Worm (Caenorhabditis elegans) whole organism, L1 larva: ENCODE measurements around the gene K02E7.4.
"Not testable (repeated sequence)": the region's sequence is repeated elsewhere in the genome, so short reads cannot be mapped to it uniquely, and the experiment has no call there.

Experiments
- aly-2 ChIP-seq: fragments of 150-350 bp; optimal IDR thresholded peaks from 2 replicates; lab custom pipeline; 2014; ENCODE audit warnings: missing biosample characterization, missing genetic modification characterization
- ama-1 ChIP-seq: fragments of 150-350 bp; optimal IDR thresholded peaks from 2 replicates; lab custom pipeline; 2014
- ceh-82 ChIP-seq, 3 experiments: fragments of 150-350 bp in 1 of 3; sonication (generic microtip) in 2 of 3; optimal IDR thresholded peaks; 2 replicates each; lab custom pipeline; 2014 to 2017; ENCODE audit warnings: missing biosample characterization in 3 of 3, missing genetic modification characterization in 3 of 3
- efl-1 ChIP-seq, 4 experiments: fragments of 150-350 bp; optimal IDR thresholded peaks in 3 of 4; peaks in 1 of 4; 1 replicate in 1 of 4; 2 replicates in 3 of 4; lab custom pipeline; 2014; ENCODE audit warnings: missing biosample characterization in 2 of 4, missing genetic modification characterization in 2 of 4, missing genetic modification reagents in 2 of 4
- egl-27 ChIP-seq, 2 experiments: fragments of 150-350 bp in 1 of 2; sonication (generic microtip); optimal IDR thresholded peaks; 3 replicates each; lab custom pipeline; 2017 to 2018; ENCODE audit warnings: missing biosample characterization in 2 of 2, missing genetic modification characterization in 2 of 2, missing genetic modification reagents in 2 of 2
- elt-3 ChIP-seq, 6 experiments: fragments of 150-350 bp in 1 of 6; sonication (generic microtip); optimal IDR thresholded peaks; 2 replicates each; lab custom pipeline; 2017 to 2018; ENCODE audit warnings: missing biosample characterization in 6 of 6, missing genetic modification characterization in 6 of 6, inconsistent platforms in 1 of 6
- lin-35 ChIP-seq, 2 experiments: fragments of 150-350 bp; optimal IDR thresholded peaks; 2 replicates each; lab custom pipeline; 2014; ENCODE audit warnings: missing biosample characterization in 2 of 2, missing genetic modification characterization in 2 of 2, missing genetic modification reagents in 2 of 2
- lsy-2 ChIP-seq, 2 experiments: fragments of 150-350 bp; optimal IDR thresholded peaks; 2 replicates each; lab custom pipeline; 2014; ENCODE audit warnings: missing biosample characterization in 2 of 2, missing genetic modification characterization in 2 of 2
- snpc-4 ChIP-seq: fragments of 150-350 bp; optimal IDR thresholded peaks from 2 replicates; lab custom pipeline; 2014; ENCODE audit warnings: missing biosample characterization, missing genetic modification characterization
- unc-62 ChIP-seq: fragments of 150-350 bp; optimal IDR thresholded peaks from 2 replicates; lab custom pipeline; 2014; ENCODE audit warnings: missing biosample characterization, missing genetic modification reagents, missing genetic modification characterization
- unc-86 ChIP-seq: sonication (generic microtip); optimal IDR thresholded peaks from 2 replicates; lab custom pipeline; 2016; ENCODE audit warnings: missing genetic modification characterization, missing compliant biosample characterization
- vab-15 ChIP-seq: sonication (generic microtip); optimal IDR thresholded peaks from 2 replicates; lab custom pipeline; 2017; ENCODE audit warnings: missing genotype, mild to moderate bottlenecking, missing genetic modification characterization, missing compliant biosample characterization

DNA sequence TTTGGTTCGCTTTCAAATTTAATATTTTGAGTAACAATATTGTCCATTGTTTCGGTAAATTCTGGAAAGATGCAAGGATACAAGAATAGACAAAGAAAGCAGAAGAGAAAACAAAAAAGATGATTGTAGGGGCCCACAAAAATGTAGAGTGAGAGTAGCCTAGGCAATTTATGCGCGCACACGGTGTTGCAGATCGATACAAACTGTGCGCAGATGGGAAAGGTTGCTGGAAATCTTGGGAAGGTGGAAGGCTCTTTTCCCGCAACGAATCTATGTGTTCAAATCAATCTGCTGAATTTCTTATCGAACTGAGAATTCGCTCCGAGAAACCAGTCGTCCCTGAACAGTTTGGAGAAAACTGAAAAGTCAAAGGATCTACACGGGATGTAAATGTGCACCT lies 11.5 kb upstream of the K02E7.4 start, which contains the start of gene btb-10:
- not testable (repeated sequence) for TF ChIP-seq vab-15 (tag; lab: Kevin White, UChicago); ama-1 (lab: Kevin White, UChicago); unc-86 (tag; lab: Kevin White, UChicago); egl-27 (tag; optimal IDR thresholded peaks at IDR 0.05; lab: Kevin White, UChicago); ceh-82 (tag; optimal IDR thresholded peaks at IDR 0.05; lab: Kevin White, UChicago); unc-62 (GFP tag; lab: Kevin White, UChicago); elt-3 (tag; optimal IDR thresholded peaks at IDR 0.05; lab: Kevin White, UChicago); lin-35 (GFP tag; optimal IDR thresholded peaks at IDR 0.05; lab: Kevin White, UChicago); snpc-4 (tag; lab: Kevin White, UChicago); aly-2 (tag; lab: Kevin White, UChicago); lsy-2 (tag; optimal IDR thresholded peaks at IDR 0.05; lab: Kevin White, UChicago); efl-1 (optimal IDR thresholded peaks at IDR 0.05; lab: Kevin White, UChicago); efl-1 (GFP tag; optimal IDR thresholded peaks at IDR 0.05 in 1 of 2; lab: Kevin White, UChicago)
